Fruit fly (Drosophila melanogaster): ENCODE measurements around the gene lva.

The lva gene

DNA sequence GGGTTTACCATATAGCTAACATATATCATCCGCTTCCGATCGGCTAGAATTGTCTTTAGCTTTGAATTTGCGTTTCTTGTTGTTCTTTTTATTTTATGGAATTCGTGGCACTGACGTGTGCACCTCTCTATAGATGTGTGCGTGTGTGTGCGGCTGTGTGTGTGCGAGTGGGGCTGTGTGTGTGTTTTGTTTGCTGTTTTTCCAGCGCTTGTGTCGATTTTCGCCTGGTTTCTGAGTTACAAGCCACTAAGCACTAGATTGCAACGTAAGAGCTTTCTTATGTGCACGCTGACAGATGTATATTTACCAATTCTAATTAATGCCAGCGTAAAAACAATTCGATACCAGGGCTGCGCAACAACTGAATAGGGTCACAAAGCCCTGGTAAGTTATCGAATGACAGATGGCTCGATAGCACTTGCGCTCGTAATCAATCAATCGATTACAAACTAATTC, at the start of gene lva:
Gene lva (minus strand): TSS at position 363 of the 456 bp plus-strand sequence.
- no peak for TF ChIP-seq CG10631 (GFP tag; optimal IDR thresholded peaks at IDR 0.05)
- no peak for TF ChIP-seq Sox102F (GFP tag; optimal IDR thresholded peaks at IDR 0.05)
- no peak for TF ChIP-seq Sox15 (GFP tag; optimal IDR thresholded peaks at IDR 0.05)
- no peak for TF ChIP-seq OdsH (GFP tag; optimal IDR thresholded peaks at IDR 0.05)
- no peak for TF ChIP-seq fd59A (GFP tag; optimal IDR thresholded peaks at IDR 0.05)
- TF ChIP-seq CG11294 (GFP tag; IDR thresholded peaks at IDR 0.05): no peak
- no peak for TF ChIP-seq Hr4 (GFP tag; optimal IDR thresholded peaks at IDR 0.05)
- TF ChIP-seq acj6 (GFP tag; optimal IDR thresholded peaks at IDR 0.05): no peak
- TF ChIP-seq CG15336 (GFP tag; IDR thresholded peaks at IDR 0.05): peak; percentile 37; the same call in 1 of the 2 replicates
- no peak for TF ChIP-seq CG8119 (GFP tag; IDR thresholded peaks at IDR 0.05)
- TF ChIP-seq CG3032 (tag; optimal IDR thresholded peaks at IDR 0.05): no peak
- TF ChIP-seq salr (GFP tag; optimal IDR thresholded peaks at IDR 0.05): no peak
- TF ChIP-seq CG6163 (GFP tag; IDR thresholded peaks at IDR 0.05): no peak
- peak; percentile 32; the same call in 1 of the 3 replicates for TF ChIP-seq eg (GFP tag; IDR thresholded peaks at IDR 0.05)
- peak; percentile 12 for TF ChIP-seq esn (GFP tag; optimal IDR thresholded peaks at IDR 0.05)

DNA sequence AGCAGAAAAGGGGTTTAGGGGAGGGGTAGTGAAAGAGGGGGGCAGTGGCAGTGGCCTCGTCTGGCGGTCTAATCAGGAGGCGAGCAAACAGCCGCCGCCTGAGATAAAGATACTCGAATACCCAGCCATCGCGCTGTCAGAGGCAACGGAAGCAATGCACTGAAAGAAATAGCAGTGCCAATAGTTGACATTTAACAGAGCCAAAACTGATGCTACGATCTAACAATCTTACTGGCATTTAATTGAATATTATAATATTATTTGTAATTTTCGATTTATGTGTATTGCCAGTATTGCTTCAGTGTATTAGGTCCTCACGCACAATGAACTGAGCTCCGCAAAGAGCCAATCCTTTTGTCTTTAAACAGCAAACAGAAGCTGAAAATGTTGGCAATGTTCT, 47.7 kb upstream of the lva start:
- TF ChIP-seq Sox14 (GFP tag; optimal IDR thresholded peaks at IDR 0.05): no peak
- peak; percentile 18 for TF ChIP-seq Ets96B (tag; optimal IDR thresholded peaks at IDR 0.05)
- peak; percentile 57 for TF ChIP-seq Eip78C (GFP tag)
- TF ChIP-seq CG3032 (tag; optimal IDR thresholded peaks at IDR 0.05): peak; percentile 7
- TF ChIP-seq CG10669 (GFP tag; optimal IDR thresholded peaks at IDR 0.05): no peak
- TF ChIP-seq Hr4 (GFP tag; optimal IDR thresholded peaks at IDR 0.05): no peak
- TF ChIP-seq Gug (GFP tag; IDR thresholded peaks at IDR 0.05): no peak
- no peak for TF ChIP-seq Met (GFP tag; optimal IDR thresholded peaks at IDR 0.05)
- 0 out of 3 replicates have a peak, but pooled peaks have one; percentile 15 for TF ChIP-seq CG6163 (GFP tag; IDR thresholded peaks at IDR 0.05)
- peak; percentile 1 for TF ChIP-seq fkh (GFP tag; optimal IDR thresholded peaks at IDR 0.05)
- peak; percentile 56 for TF ChIP-seq svp (GFP tag)
- TF ChIP-seq pdm3 (GFP tag; optimal IDR thresholded peaks at IDR 0.05): peak; percentile 2
- peak; percentile 19 for TF ChIP-seq CG32006 (GFP tag; optimal IDR thresholded peaks at IDR 0.05)

DNA sequence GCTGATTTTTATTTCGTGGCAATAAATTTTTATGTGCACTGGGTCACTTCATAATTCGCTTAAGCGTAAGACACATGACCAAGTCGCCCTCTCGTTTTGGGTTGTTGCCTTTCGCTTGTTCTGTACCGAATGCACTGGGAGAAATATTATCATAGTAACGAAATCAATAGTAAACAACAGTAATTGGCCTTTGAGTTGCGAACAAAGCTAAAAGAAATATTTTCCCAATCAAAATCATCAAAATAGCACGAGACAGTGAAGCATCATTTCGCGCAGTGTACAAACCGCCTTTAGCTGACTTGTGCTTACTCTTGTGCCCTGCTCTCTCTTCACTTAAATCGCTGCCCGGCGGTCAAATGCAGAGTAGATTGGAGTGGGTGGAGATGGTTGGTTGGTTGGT, 45.7 kb upstream of the lva start:
- no peak for TF ChIP-seq Hr38 (GFP tag; optimal IDR thresholded peaks at IDR 0.05)
- no peak for TF ChIP-seq CG9139 (GFP tag; optimal IDR thresholded peaks at IDR 0.05)
- peak; percentile 44 for TF ChIP-seq CG3919 (GFP tag; optimal IDR thresholded peaks at IDR 0.05)
- peak; percentile 27 for TF ChIP-seq Ets21C (GFP tag; optimal IDR thresholded peaks at IDR 0.05)
- peak; percentile 29 for TF ChIP-seq CG6792 (GFP tag; optimal IDR thresholded peaks at IDR 0.05)
- TF ChIP-seq CG32006 (GFP tag; optimal IDR thresholded peaks at IDR 0.05): no peak
- no peak for TF ChIP-seq CG11294 (GFP tag; IDR thresholded peaks at IDR 0.05)
- peak; percentile 72 for TF ChIP-seq svp (GFP tag)
- peak; percentile 6 for TF ChIP-seq CG11902 (GFP tag; optimal IDR thresholded peaks at IDR 0.05)
- TF ChIP-seq eg (GFP tag; IDR thresholded peaks at IDR 0.05): no peak
- peak; percentile 32 for TF ChIP-seq CG3032 (tag; optimal IDR thresholded peaks at IDR 0.05)
- no peak for TF ChIP-seq CG15336 (GFP tag; IDR thresholded peaks at IDR 0.05)
- no peak for TF ChIP-seq CG16779 (tag; optimal IDR thresholded peaks at IDR 0.05)
- TF ChIP-seq dsx (GFP tag; optimal IDR thresholded peaks at IDR 0.05; ENCODE audit: poor library complexity, severe bottlenecking): no peak
- TF ChIP-seq fd59A (GFP tag; optimal IDR thresholded peaks at IDR 0.05): peak; percentile 0
- no peak for TF ChIP-seq CG8119 (GFP tag; IDR thresholded peaks at IDR 0.05)
- peak; percentile 2 for TF ChIP-seq CG6808 (GFP tag; optimal IDR thresholded peaks at IDR 0.05)
- peak; percentile 62 for TF ChIP-seq Eip78C (GFP tag)
- no peak for TF ChIP-seq Gug (GFP tag; IDR thresholded peaks at IDR 0.05)
- no peak for TF ChIP-seq dac (GFP tag; optimal IDR thresholded peaks at IDR 0.05)
- peak; percentile 74 for TF ChIP-seq Hr39 (GFP tag; optimal IDR thresholded peaks at IDR 0.05)
- no peak for TF ChIP-seq Lpt (GFP tag; optimal IDR thresholded peaks at IDR 0.05)
- TF ChIP-seq achi (GFP tag; optimal IDR thresholded peaks at IDR 0.05): peak; percentile 40
- no peak for TF ChIP-seq Eip93F (GFP tag; optimal IDR thresholded peaks at IDR 0.05)
- TF ChIP-seq CG34406 (GFP tag; optimal IDR thresholded peaks at IDR 0.05): peak; percentile 31
- peak; percentile 57 for TF ChIP-seq CG31627 (GFP tag; optimal IDR thresholded peaks at IDR 0.05)
- TF ChIP-seq Hr4 (GFP tag; optimal IDR thresholded peaks at IDR 0.05): no peak
- peak; percentile 66 for TF ChIP-seq Met (GFP tag; optimal IDR thresholded peaks at IDR 0.05)
- TF ChIP-seq CG6854 (GFP tag; optimal IDR thresholded peaks at IDR 0.05): no peak
- no peak for TF ChIP-seq CG1621 (tag; optimal IDR thresholded peaks at IDR 0.05)
- no peak for TF ChIP-seq fd85E (GFP tag; optimal IDR thresholded peaks at IDR 0.05)
- TF ChIP-seq CG4318 (GFP tag; optimal IDR thresholded peaks at IDR 0.05): no peak
- peak; percentile 70 for TF ChIP-seq topi (GFP tag; optimal IDR thresholded peaks at IDR 0.05)
- TF ChIP-seq acj6 (GFP tag; optimal IDR thresholded peaks at IDR 0.05): peak; percentile 35
- TF ChIP-seq CG10631 (GFP tag; optimal IDR thresholded peaks at IDR 0.05): peak; percentile 31
- no peak for TF ChIP-seq CG8319 (GFP tag; optimal IDR thresholded peaks at IDR 0.05)

Measured in whole organism, prepupa.